Worm (Caenorhabditis elegans) whole organism, L3 larva: Measurements from ENCODE around the gene F47B8.5.

Source experiments
- R02D3.7 ChIP-seq: fragments of 150-350 bp; optimal IDR thresholded peaks from 2 replicates; lab custom pipeline; 2014; ENCODE audit warnings: missing biosample characterization, missing genetic modification characterization
- ZK546.5 ChIP-seq: sonication (generic microtip); optimal IDR thresholded peaks from 2 replicates; lab custom pipeline; 2017; ENCODE audit warnings: missing biosample characterization, missing genetic modification characterization
- aly-2 ChIP-seq: fragments of 150-350 bp; optimal IDR thresholded peaks from 2 replicates; lab custom pipeline; 2014; ENCODE audit warnings: missing biosample characterization, missing genetic modification characterization
- ama-1 ChIP-seq: fragments of 150-350 bp; optimal IDR thresholded peaks from 2 replicates; lab custom pipeline; 2018
- ceh-16 ChIP-seq: sonication (generic microtip); optimal IDR thresholded peaks from 2 replicates; lab custom pipeline; 2017; ENCODE audit warnings: missing biosample characterization, missing genetic modification characterization
- ceh-28 ChIP-seq: fragments of 150-350 bp; optimal IDR thresholded peaks from 2 replicates; lab custom pipeline; 2014; ENCODE audit warnings: missing biosample characterization, missing genetic modification reagents, missing genetic modification characterization
- ceh-82 ChIP-seq: fragments of 150-350 bp; optimal IDR thresholded peaks from 2 replicates; lab custom pipeline; 2014; ENCODE audit warnings: missing biosample characterization, missing genetic modification characterization
- daf-12 ChIP-seq: fragments of 150-350 bp; optimal IDR thresholded peaks from 2 replicates; lab custom pipeline; 2014; ENCODE audit warnings: missing biosample characterization, missing genetic modification reagents, missing genetic modification characterization
- egl-27 ChIP-seq: sonication (generic microtip); optimal IDR thresholded peaks from 4 replicates; lab custom pipeline; 2017; ENCODE audit warnings: missing biosample characterization, missing genetic modification reagents, missing genetic modification characterization
- egl-5 ChIP-seq: fragments of 150-350 bp; optimal IDR thresholded peaks from 2 replicates; lab custom pipeline; 2017; ENCODE audit warnings: missing biosample characterization, missing genetic modification reagents, missing genetic modification characterization, inconsistent platforms
- elt-1 ChIP-seq: fragments of 150-350 bp; optimal IDR thresholded peaks from 2 replicates; lab custom pipeline; 2014; ENCODE audit warnings: missing biosample characterization, missing genetic modification characterization
- elt-2 ChIP-seq: sonication (generic microtip); optimal IDR thresholded peaks from 2 replicates; lab custom pipeline; 2016; ENCODE audit warnings: missing genetic modification reagents, mild to moderate bottlenecking, missing genetic modification characterization, missing compliant biosample characterization
- elt-3 ChIP-seq, 3 experiments: fragments of 150-350 bp in 1 of 3; sonication (generic microtip) in 2 of 3; optimal IDR thresholded peaks; 2 replicates in 2 of 3; 4 replicates in 1 of 3; lab custom pipeline; 2014 to 2017; ENCODE audit warnings: missing biosample characterization in 3 of 3, missing genetic modification characterization in 3 of 3
- eor-1 ChIP-seq, 2 experiments: fragments of 150-350 bp; optimal IDR thresholded peaks; 2 replicates each; lab custom pipeline; 2014 to 2018; ENCODE audit warnings: missing biosample characterization in 2 of 2, missing genetic modification characterization in 2 of 2
- fkh-10 ChIP-seq: sonication (generic microtip); optimal IDR thresholded peaks from 2 replicates; lab custom pipeline; 2017; ENCODE audit warnings: missing biosample characterization, missing genetic modification reagents, missing genetic modification characterization
- fkh-2 ChIP-seq: fragments of 150-350 bp; optimal IDR thresholded peaks from 2 replicates; lab custom pipeline; 2014; ENCODE audit warnings: missing biosample characterization, missing genetic modification reagents, missing genetic modification characterization
- fos-1 ChIP-seq: fragments of 150-350 bp; optimal IDR thresholded peaks from 2 replicates; lab custom pipeline; 2014; ENCODE audit warnings: missing biosample characterization, missing genetic modification characterization
- hmg-11 ChIP-seq: sonication (generic microtip); optimal IDR thresholded peaks from 2 replicates; lab custom pipeline; 2016; ENCODE audit warnings: missing genetic modification characterization, missing compliant biosample characterization
- jun-1 ChIP-seq: fragments of 150-350 bp; optimal IDR thresholded peaks from 2 replicates; lab custom pipeline; 2014; ENCODE audit warnings: missing biosample characterization, missing genetic modification reagents, missing genetic modification characterization
- lin-15B ChIP-seq: fragments of 150-350 bp; optimal IDR thresholded peaks from 2 replicates; lab custom pipeline; 2014; ENCODE audit warnings: missing biosample characterization, missing genetic modification characterization
- lin-39 ChIP-seq: fragments of 150-350 bp; optimal IDR thresholded peaks from 2 replicates; lab custom pipeline; 2018; ENCODE audit warnings: missing biosample characterization, missing genetic modification reagents, missing genetic modification characterization
- lsy-12 ChIP-seq: sonication (generic microtip); optimal IDR thresholded peaks from 2 replicates; lab custom pipeline; 2016; ENCODE audit warnings: mild to moderate bottlenecking, missing genetic modification characterization, missing compliant biosample characterization
- mdl-1 ChIP-seq: fragments of 150-350 bp; optimal IDR thresholded peaks from 2 replicates; lab custom pipeline; 2014; ENCODE audit warnings: missing biosample characterization, missing genetic modification characterization
- mml-1 ChIP-seq: fragments of 150-350 bp; sonication (generic microtip); optimal IDR thresholded peaks from 3 replicates; lab custom pipeline; 2014; ENCODE audit warnings: missing biosample characterization, missing genetic modification characterization
- nfya-1 ChIP-seq: sonication (generic microtip); optimal IDR thresholded peaks from 2 replicates; lab custom pipeline; 2017; ENCODE audit warnings: missing genetic modification characterization, mild to moderate bottlenecking, missing compliant biosample characterization, antibody characterized with exemption, moderate library complexity; ENCODE audit not compliant: insufficient read depth
- nhr-11 ChIP-seq: fragments of 150-350 bp; optimal IDR thresholded peaks from 2 replicates; lab custom pipeline; 2014; ENCODE audit warnings: missing biosample characterization, missing genetic modification characterization
- nhr-12 ChIP-seq: fragments of 150-350 bp; optimal IDR thresholded peaks from 2 replicates; lab custom pipeline; 2014; ENCODE audit warnings: missing biosample characterization, missing genetic modification characterization
- nhr-23 ChIP-seq: fragments of 150-350 bp; optimal IDR thresholded peaks from 2 replicates; lab custom pipeline; 2014; ENCODE audit warnings: missing biosample characterization, missing genetic modification reagents, missing genetic modification characterization
- nhr-237 ChIP-seq: fragments of 150-350 bp; optimal IDR thresholded peaks from 2 replicates; lab custom pipeline; 2014; ENCODE audit warnings: missing biosample characterization, missing genetic modification characterization
- nhr-25 ChIP-seq: sonication (generic microtip); optimal IDR thresholded peaks from 2 replicates; lab custom pipeline; 2017; ENCODE audit warnings: missing biosample characterization, missing genetic modification characterization
- nhr-28 ChIP-seq: fragments of 150-350 bp; optimal IDR thresholded peaks from 2 replicates; lab custom pipeline; 2014; ENCODE audit warnings: missing biosample characterization, missing genetic modification characterization
- nhr-67 ChIP-seq: fragments of 150-350 bp; optimal IDR thresholded peaks from 2 replicates; lab custom pipeline; 2014; ENCODE audit warnings: missing biosample characterization, missing genetic modification characterization
- nhr-76 ChIP-seq: fragments of 150-350 bp; sonication (generic microtip); optimal IDR thresholded peaks from 5 replicates; lab custom pipeline; 2014; ENCODE audit warnings: missing biosample characterization, missing genetic modification characterization
- nhr-77 ChIP-seq: fragments of 150-350 bp; optimal IDR thresholded peaks from 2 replicates; lab custom pipeline; 2014; ENCODE audit warnings: missing biosample characterization, missing genetic modification characterization
- pha-4 ChIP-seq: fragments of 150-350 bp; optimal IDR thresholded peaks from 2 replicates; lab custom pipeline; 2014; ENCODE audit warnings: missing biosample characterization, missing genetic modification reagents, missing genetic modification characterization
- pqm-1 ChIP-seq: fragments of 150-350 bp; optimal IDR thresholded peaks from 2 replicates; lab custom pipeline; 2017; ENCODE audit warnings: missing biosample characterization, missing genetic modification characterization, inconsistent platforms
- sea-2 ChIP-seq: fragments of 150-350 bp; sonication (generic microtip); optimal IDR thresholded peaks from 4 replicates; lab custom pipeline; 2014; ENCODE audit warnings: missing biosample characterization, missing genetic modification reagents, missing genetic modification characterization
- skn-1 ChIP-seq: fragments of 150-350 bp; optimal IDR thresholded peaks from 2 replicates; lab custom pipeline; 2014; ENCODE audit warnings: missing biosample characterization, missing genetic modification characterization
- snpc-4 ChIP-seq: fragments of 150-350 bp; optimal IDR thresholded peaks from 2 replicates; lab custom pipeline; 2014; ENCODE audit warnings: missing biosample characterization, missing genetic modification characterization
- tbx-2 ChIP-seq: sonication (generic microtip); optimal IDR thresholded peaks from 2 replicates; lab custom pipeline; 2016; ENCODE audit warnings: mild to moderate bottlenecking, missing genetic modification characterization, missing compliant biosample characterization
- unc-39 ChIP-seq: sonication (generic microtip); optimal IDR thresholded peaks from 4 replicates; lab custom pipeline; 2017; ENCODE audit warnings: missing biosample characterization, missing genetic modification characterization
- unc-62 ChIP-seq: fragments of 150-350 bp; sonication (generic microtip); optimal IDR thresholded peaks from 4 replicates; lab custom pipeline; 2014; ENCODE audit warnings: missing biosample characterization, missing genetic modification reagents, missing genetic modification characterization
- zag-1 ChIP-seq: fragments of 150-350 bp; optimal IDR thresholded peaks from 2 replicates; lab custom pipeline; 2014; ENCODE audit warnings: missing biosample characterization, missing genetic modification characterization
- ztf-11 ChIP-seq: fragments of 150-350 bp; optimal IDR thresholded peaks from 2 replicates; lab custom pipeline; 2014; ENCODE audit warnings: missing biosample characterization, missing genetic modification characterization
- ztf-4 ChIP-seq: fragments of 150-350 bp; optimal IDR thresholded peaks from 2 replicates; lab custom pipeline; 2014; ENCODE audit warnings: missing biosample characterization, missing genetic modification characterization

The F47B8.5 gene

ce11 chrV:14361973-14362372 is 34.3 kb upstream of the F47B8.5 start:
- TF ChIP-seq ztf-4 (tag; lab: Kevin White, UChicago) (no peak), egl-27 (tag; lab: Kevin White, UChicago) (no peak), jun-1 (no peak), pha-4 (tag; lab: Kevin White, UChicago) (no peak), nhr-237 (tag; lab: Kevin White, UChicago) (no peak), aly-2 (tag; lab: Kevin White, UChicago) (no peak), nhr-23 (tag; lab: Kevin White, UChicago) (no peak), fos-1 (no peak), lin-15B (tag; lab: Kevin White, UChicago) (no peak), eor-1 (tag; optimal IDR thresholded peaks at IDR 0.05; lab: Kevin White, UChicago) (no peak)

ce11 chrV:14358577-14358976 is 30.9 kb upstream of the F47B8.5 start, which contains the start of gene Y49A3A.4:
TSS of gene Y49A3A.4 (minus strand) at chrV:14358890.
- TF ChIP-seq ztf-11 (tag; lab: Kevin White, UChicago), result no peak
- TF ChIP-seq nfya-1 (tag; lab: Kevin White, UChicago), result peak; percentile 14
- peak; percentile 77 for TF ChIP-seq snpc-4 (tag; lab: Kevin White, UChicago)
- peak; percentile 11 for TF ChIP-seq elt-2

- peak; percentile 86 for TF ChIP-seq nfya-1 (tag; lab: Kevin White, UChicago)
These were observed 29.7 kb upstream of the F47B8.5 start for ce11 chrV:14357347-14357746.

ce11 chrV:14355738-14356368 is 28.2 kb upstream of the F47B8.5 start, which contains the start of gene cyn-1:
TSS of gene cyn-1 (plus strand) at chrV:14356076.
- TF ChIP-seq nfya-1 (tag; lab: Kevin White, UChicago) (peak; percentile 94), nhr-23 (tag; lab: Kevin White, UChicago) (peak; percentile 91), nhr-76 (tag; lab: Kevin White, UChicago) (no peak), eor-1 (tag; optimal IDR thresholded peaks at IDR 0.05; lab: Kevin White, UChicago) (no peak), nhr-67 (no peak), snpc-4 (tag; lab: Kevin White, UChicago) (peak; percentile 86), unc-39 (tag; lab: Kevin White, UChicago) (no peak), ZK546.5 (tag; lab: Kevin White, UChicago) (no peak), mml-1 (tag; lab: Kevin White, UChicago) (no peak), daf-12 (tag; lab: Kevin White, UChicago) (no peak), unc-62 (no peak), nhr-12 (tag; lab: Kevin White, UChicago) (no peak), nhr-25 (tag; lab: Kevin White, UChicago) (peak; percentile 35), nhr-28 (tag; lab: Kevin White, UChicago) (no peak), ceh-28 (tag; lab: Kevin White, UChicago) (peak; percentile 68), fkh-10 (GFP tag; lab: Kevin White, UChicago) (peak; percentile 38), jun-1 (peak; percentile 77), nhr-11 (tag; lab: Kevin White, UChicago) (no peak), ztf-11 (tag; lab: Kevin White, UChicago) (no peak), elt-2 (peak; percentile 40), pqm-1 (tag; lab: Kevin White, UChicago) (no peak), ztf-4 (tag; lab: Kevin White, UChicago) (no peak), nhr-237 (tag; lab: Kevin White, UChicago) (no peak), skn-1 (tag; lab: Kevin White, UChicago) (no peak), aly-2 (tag; lab: Kevin White, UChicago) (no peak), tbx-2 (peak; percentile 69), elt-3 (tag; optimal IDR thresholded peaks at IDR 0.05; lab: Kevin White, UChicago) (no peak), elt-1 (no peak), lin-15B (tag; lab: Kevin White, UChicago) (peak; percentile 88), zag-1 (tag; lab: Kevin White, UChicago) (no peak), hmg-11 (tag; lab: Kevin White, UChicago) (peak; percentile 41), egl-5 (tag; lab: Kevin White, UChicago) (peak; percentile 87), ceh-82 (tag; lab: Kevin White, UChicago) (peak; percentile 26), sea-2 (GFP tag; lab: Kevin White, UChicago) (no peak), lin-39 (tag; lab: Kevin White, UChicago) (peak; percentile 28), mdl-1 (tag; lab: Kevin White, UChicago) (no peak), egl-27 (tag; lab: Kevin White, UChicago) (no peak), ama-1 (lab: Kevin White, UChicago) (no peak), lsy-12 (tag; lab: Kevin White, UChicago) (peak; percentile 77), fkh-2 (tag; lab: Kevin White, UChicago) (no peak), nhr-77 (peak; percentile 14), fos-1 (no peak), ceh-16 (tag; lab: Kevin White, UChicago) (no peak), R02D3.7 (tag; lab: Kevin White, UChicago) (peak; percentile 72), pha-4 (tag; lab: Kevin White, UChicago) (peak; percentile 93)
